Fruit fly (Drosophila melanogaster): Measurements from ENCODE around the gene RagA-B.
A peak's percentile ranks its signal among the peaks of the same experiment; 100 is the strongest.

Gene RagA-B

dm6 chr3R:8984602-8985074 lies 523 bp upstream of the RagA-B start, which contains the start of gene CG11970 (continued):
- TF ChIP-seq CG6654 (GFP tag; optimal IDR thresholded peaks at IDR 0.05) (no peak), dati (GFP tag; IDR thresholded peaks at IDR 0.05) (no peak), CG10267 (tag; optimal IDR thresholded peaks at IDR 0.05) (peak; percentile 17), CG12391 (tag; optimal IDR thresholded peaks at IDR 0.05) (peak; percentile 32), gcm (GFP tag; optimal IDR thresholded peaks at IDR 0.05) (no peak), CkIIα-i1 (GFP tag; IDR thresholded peaks at IDR 0.05) (no peak), sens (GFP tag) (peak; percentile 84), sqz (GFP tag; optimal IDR thresholded peaks at IDR 0.05) (no peak), Dip3 (GFP tag; optimal IDR thresholded peaks at IDR 0.05) (peak; percentile 55), Ravus (GFP tag; IDR thresholded peaks at IDR 0.05) (no peak), Meics (GFP tag; optimal IDR thresholded peaks at IDR 0.05) (no peak), h (optimal IDR thresholded peaks at IDR 0.05) (no peak), Stat92E (GFP tag; optimal IDR thresholded peaks at IDR 0.05) (no peak), p53 (GFP tag; optimal IDR thresholded peaks at IDR 0.05) (peak; percentile 16), gem (tag; optimal IDR thresholded peaks at IDR 0.05) (no peak), BEAF-32 (GFP tag; optimal IDR thresholded peaks at IDR 0.05) (peak; percentile 78), CG5180 (GFP tag; optimal IDR thresholded peaks at IDR 0.05) (no peak), CG12104 (GFP tag; optimal IDR thresholded peaks at IDR 0.05) (no peak), Awh (GFP tag; IDR thresholded peaks at IDR 0.05) (no peak), cato (GFP tag; optimal IDR thresholded peaks at IDR 0.05; ENCODE audit: borderline replicate concordance) (no peak), lilli (GFP tag; optimal IDR thresholded peaks at IDR 0.05) (peak; percentile 56), jing (GFP tag; optimal IDR thresholded peaks at IDR 0.05) (no peak), Asciz (GFP tag; optimal IDR thresholded peaks at IDR 0.05) (no peak), CG4617 (GFP tag; optimal IDR thresholded peaks at IDR 0.05; ENCODE audit: borderline replicate concordance) (peak; percentile 69), CG4707 (GFP tag; optimal IDR thresholded peaks at IDR 0.05) (no peak), bowl (GFP tag; IDR thresholded peaks at IDR 0.05) (no peak), lab (GFP tag; optimal IDR thresholded peaks at IDR 0.05) (no peak), grau (tag; optimal IDR thresholded peaks at IDR 0.05) (peak; percentile 46), Doc3 (GFP tag; IDR thresholded peaks at IDR 0.05; ENCODE audit: partially characterized antibody) (peak; percentile 60; the same call in 2 of the 3 replicates), Ada2b (GFP tag; IDR thresholded peaks at IDR 0.05) (peak; percentile 16; the same call in 1 of the 2 replicates), CG6689 (GFP tag; IDR thresholded peaks at IDR 0.05) (peak; percentile 34; the same call in 1 of the 2 replicates), CG8089 (GFP tag; optimal IDR thresholded peaks at IDR 0.05) (peak; percentile 8), CG11504 (tag; optimal IDR thresholded peaks at IDR 0.05) (no peak), CG9932 (GFP tag; IDR thresholded peaks at IDR 0.05) (peak; percentile 72), CG7372 (GFP tag; IDR thresholded peaks at IDR 0.05) (0 out of 2 replicates have a peak, but pooled peaks have one; percentile 40), CG9817 (tag; optimal IDR thresholded peaks at IDR 0.05) (peak; percentile 49), Hr39 (optimal IDR thresholded peaks at IDR 0.05) (no peak), CG16815 (GFP tag; optimal IDR thresholded peaks at IDR 0.05) (no peak), pb (GFP tag; optimal IDR thresholded peaks at IDR 0.05) (no peak), ftz-f1 (GFP tag; optimal IDR thresholded peaks at IDR 0.05) (peak; percentile 97), fd64A (GFP tag; optimal IDR thresholded peaks at IDR 0.05) (no peak), CG13123 (GFP tag; optimal IDR thresholded peaks at IDR 0.05) (no peak), CG5245 (GFP tag; optimal IDR thresholded peaks at IDR 0.05) (no peak), CG18476 (GFP tag; optimal IDR thresholded peaks at IDR 0.05) (no peak), abd-A (tag; optimal IDR thresholded peaks at IDR 0.05) (no peak), maf-S (GFP tag; optimal IDR thresholded peaks at IDR 0.05) (no peak), CG8944 (GFP tag; optimal IDR thresholded peaks at IDR 0.05) (no peak), CG9609 (GFP tag; optimal IDR thresholded peaks at IDR 0.05) (peak; percentile 42), CG7745 (tag; optimal IDR thresholded peaks at IDR 0.05) (no peak), CG14441 (GFP tag; IDR thresholded peaks at IDR 0.05) (peak; percentile 41; the same call in 1 of the 2 replicates), CG7963 (GFP tag; IDR thresholded peaks at IDR 0.05; ENCODE audit: partially characterized antibody) (no peak)
